Worm (Caenorhabditis elegans): ENCODE data around the gene F14D2.15.

DNA sequence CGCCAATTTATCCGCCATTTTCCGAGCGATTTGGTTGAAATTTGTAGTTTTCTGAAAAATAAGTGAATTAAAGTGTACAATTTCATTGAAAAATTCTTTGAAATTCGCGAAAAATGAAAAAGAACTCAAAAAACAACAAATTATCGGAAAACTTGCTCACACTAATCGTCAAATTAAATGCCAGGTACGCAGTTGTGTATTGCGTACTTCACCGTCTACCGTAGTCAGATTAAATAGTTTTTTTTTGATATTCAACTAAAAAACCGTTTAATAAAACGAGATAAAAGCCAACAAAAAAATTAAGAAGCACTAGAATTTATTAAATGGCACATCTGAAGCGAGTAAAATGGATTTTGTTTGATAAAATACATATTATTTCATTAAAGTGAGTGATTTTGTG lies 1.3 kb upstream of the F14D2.15 start, which contains the start of gene bath-28:
- no peak for TF ChIP-seq unc-30 (tag; optimal IDR thresholded peaks at IDR 0.05)
- TF ChIP-seq snpc-4 (tag; optimal IDR thresholded peaks at IDR 0.05), result no peak
- TF ChIP-seq ztf-11 (tag; optimal IDR thresholded peaks at IDR 0.05), result no peak
- no peak for TF ChIP-seq lin-13 (GFP tag; optimal IDR thresholded peaks at IDR 0.05)
- no peak for TF ChIP-seq egl-13 (tag; optimal IDR thresholded peaks at IDR 0.05)
- TF ChIP-seq elt-3 (tag; optimal IDR thresholded peaks at IDR 0.05), result no peak
- no peak for TF ChIP-seq C04F5.9 (tag; optimal IDR thresholded peaks at IDR 0.05)
- TF ChIP-seq nhr-77 (tag; optimal IDR thresholded peaks at IDR 0.05), result no peak
- TF ChIP-seq isw-1 (GFP tag; IDR thresholded peaks at IDR 0.05), result no peak
